Worm (Caenorhabditis elegans) whole organism, L2 larva: ENCODE measurements around the gene srbc-57.

Experiments
- F13H6.1 ChIP-seq: sonication (generic microtip); optimal IDR thresholded peaks from 2 replicates; lab custom pipeline; 2016; ENCODE audit warnings: missing genetic modification characterization, missing compliant biosample characterization
- R02D3.7 ChIP-seq: fragments of 150-350 bp; optimal IDR thresholded peaks from 2 replicates; lab custom pipeline; 2014; ENCODE audit warnings: missing biosample characterization, missing genetic modification characterization
- Y55F3AM.14 ChIP-seq: fragments of 200-800 bp; sonication (Bioruptor generic); optimal IDR thresholded peaks from 2 replicates; lab custom pipeline; 2018; ENCODE audit warnings: mild to moderate bottlenecking, missing genetic modification characterization, missing compliant biosample characterization
- alr-1 ChIP-seq: fragments of 150-350 bp; optimal IDR thresholded peaks from 2 replicates; lab custom pipeline; 2014; ENCODE audit warnings: missing biosample characterization, missing genetic modification characterization
- ama-1 ChIP-seq: fragments of 150-350 bp; optimal IDR thresholded peaks from 2 replicates; lab custom pipeline; 2018; ENCODE audit warnings: inconsistent platforms
- blmp-1 ChIP-seq: sonication (generic microtip); optimal IDR thresholded peaks from 2 replicates; lab custom pipeline; 2017; ENCODE audit warnings: missing genetic modification characterization, mild to moderate bottlenecking, missing compliant biosample characterization, antibody characterized with exemption, moderate library complexity; ENCODE audit not compliant: insufficient read depth
- ceh-16 ChIP-seq: fragments of 150-350 bp; optimal IDR thresholded peaks from 2 replicates; lab custom pipeline; 2014; ENCODE audit warnings: missing biosample characterization, missing genetic modification characterization
- ceh-82 ChIP-seq: fragments of 150-350 bp; optimal IDR thresholded peaks from 2 replicates; lab custom pipeline; 2014; ENCODE audit warnings: missing biosample characterization, missing genetic modification characterization
- crh-2 ChIP-seq: sonication (generic microtip); optimal IDR thresholded peaks from 2 replicates; lab custom pipeline; 2017; ENCODE audit warnings: missing biosample characterization, missing genetic modification characterization
- dmd-4 ChIP-seq: sonication (generic microtip); optimal IDR thresholded peaks from 2 replicates; lab custom pipeline; 2017; ENCODE audit warnings: missing biosample characterization, missing genetic modification characterization
- elt-3 ChIP-seq: sonication (generic microtip); optimal IDR thresholded peaks from 2 replicates; lab custom pipeline; 2017; ENCODE audit warnings: missing biosample characterization, missing genetic modification characterization
- fos-1 ChIP-seq: fragments of 150-350 bp; optimal IDR thresholded peaks from 2 replicates; lab custom pipeline; 2014; ENCODE audit warnings: missing biosample characterization, missing genetic modification characterization
- gmeb-1 ChIP-seq: fragments of 150-350 bp; optimal IDR thresholded peaks from 2 replicates; lab custom pipeline; 2014; ENCODE audit warnings: missing biosample characterization, missing genetic modification characterization
- lin-11 ChIP-seq: fragments of 150-350 bp; sonication (generic microtip); optimal IDR thresholded peaks from 2 replicates; lab custom pipeline; 2014; ENCODE audit warnings: missing biosample characterization, missing genetic modification characterization, inconsistent platforms, mixed read lengths
- lin-13 ChIP-seq: fragments of 150-350 bp; optimal IDR thresholded peaks from 2 replicates; lab custom pipeline; 2014; ENCODE audit warnings: missing biosample characterization, missing genetic modification reagents, missing genetic modification characterization
- lsy-2 ChIP-seq, 2 experiments: fragments of 150-350 bp in 1 of 2; sonication (generic microtip) in 1 of 2; optimal IDR thresholded peaks; 2 replicates each; lab custom pipeline; 2014 to 2017; ENCODE audit warnings: missing biosample characterization in 2 of 2, missing genetic modification characterization in 2 of 2
- mdl-1 ChIP-seq, 2 experiments: fragments of 150-350 bp in 1 of 2; sonication (generic microtip) in 1 of 2; optimal IDR thresholded peaks; 2 replicates each; lab custom pipeline; 2017; ENCODE audit warnings: missing biosample characterization in 2 of 2, missing genetic modification characterization in 2 of 2
- nhr-10 ChIP-seq: sonication (generic microtip); optimal IDR thresholded peaks from 2 replicates; lab custom pipeline; 2017; ENCODE audit warnings: missing biosample characterization, missing genetic modification characterization
- nhr-12 ChIP-seq: fragments of 150-350 bp; optimal IDR thresholded peaks from 2 replicates; lab custom pipeline; 2014; ENCODE audit warnings: missing biosample characterization, missing genetic modification characterization
- nhr-129 ChIP-seq: fragments of 150-350 bp; optimal IDR thresholded peaks from 2 replicates; lab custom pipeline; 2014; ENCODE audit warnings: missing biosample characterization, missing genetic modification characterization
- nhr-21 ChIP-seq: fragments of 150-350 bp; optimal IDR thresholded peaks from 2 replicates; lab custom pipeline; 2014; ENCODE audit warnings: missing biosample characterization, missing genetic modification characterization
- nhr-23 ChIP-seq: fragments of 150-350 bp; optimal IDR thresholded peaks from 2 replicates; lab custom pipeline; 2014; ENCODE audit warnings: missing biosample characterization, missing genetic modification reagents, missing genetic modification characterization
- nhr-25 ChIP-seq: fragments of 150-350 bp; sonication (generic microtip); optimal IDR thresholded peaks from 3 replicates; lab custom pipeline; 2014; ENCODE audit warnings: missing biosample characterization, missing genetic modification characterization
- nhr-6 ChIP-seq: fragments of 150-350 bp; optimal IDR thresholded peaks from 2 replicates; lab custom pipeline; 2014; ENCODE audit warnings: missing biosample characterization, missing genetic modification characterization
- nhr-77 ChIP-seq: fragments of 150-350 bp; optimal IDR thresholded peaks from 2 replicates; lab custom pipeline; 2014; ENCODE audit warnings: missing biosample characterization, missing genetic modification characterization
- sem-4 ChIP-seq: fragments of 150-350 bp; optimal IDR thresholded peaks from 2 replicates; lab custom pipeline; 2014; ENCODE audit warnings: missing biosample characterization, missing genetic modification reagents, missing genetic modification characterization
- skn-1 ChIP-seq: sonication (generic microtip); optimal IDR thresholded peaks from 2 replicates; lab custom pipeline; 2017; ENCODE audit warnings: missing biosample characterization, missing genetic modification characterization
- sma-9 ChIP-seq, 2 experiments: fragments of 150-350 bp in 1 of 2; sonication (generic microtip) in 1 of 2; optimal IDR thresholded peaks; 2 replicates each; lab custom pipeline; 2014 to 2016; ENCODE audit warnings: missing genetic modification characterization in 2 of 2, mild to moderate bottlenecking in 1 of 2, missing biosample characterization in 1 of 2, missing compliant biosample characterization in 1 of 2, missing genetic modification reagents in 1 of 2, moderate library complexity in 1 of 2
- unc-39 ChIP-seq: fragments of 150-350 bp; optimal IDR thresholded peaks from 2 replicates; lab custom pipeline; 2014; ENCODE audit warnings: missing biosample characterization, missing genetic modification characterization
- unc-62 ChIP-seq: fragments of 150-350 bp; optimal IDR thresholded peaks from 2 replicates; lab custom pipeline; 2014; ENCODE audit warnings: missing biosample characterization, missing genetic modification reagents, missing genetic modification characterization
- zag-1 ChIP-seq: fragments of 150-350 bp; optimal IDR thresholded peaks from 2 replicates; lab custom pipeline; 2014; ENCODE audit warnings: missing biosample characterization, missing genetic modification characterization
- ztf-1 ChIP-seq: fragments of 200-800 bp; sonication (Bioruptor generic); conservative IDR thresholded peaks from 2 replicates; pipeline ENCODE4 v1.3.6; 2022; ENCODE audit warnings: missing genetic modification characterization, missing compliant biosample characterization
- ztf-11 ChIP-seq: sonication (generic microtip); optimal IDR thresholded peaks from 2 replicates; lab custom pipeline; 2017; ENCODE audit warnings: missing biosample characterization, missing genetic modification characterization

Gene srbc-57

ce11 chrV:483289-483795, 15.0 kb upstream of the srbc-57 start, which contains the start of gene nhr-130:
nhr-130 (minus strand) TSS chrV:483339.
- TF ChIP-seq fos-1 (tag; lab: Kevin White, UChicago) (peak; percentile 62), lsy-2 (tag; optimal IDR thresholded peaks at IDR 0.05; lab: Kevin White, UChicago) (no peak), gmeb-1 (tag; lab: Kevin White, UChicago) (peak; percentile 23), sma-9 (GFP tag; optimal IDR thresholded peaks at IDR 0.05; lab: Kevin White, UChicago) (peak; percentile 35), sma-9 (tag; optimal IDR thresholded peaks at IDR 0.05; lab: Kevin White, UChicago) (no peak)

ce11 chrV:482860-483259, 14.5 kb upstream of the srbc-57 start:
- TF ChIP-seq ama-1 (lab: Kevin White, UChicago) (no peak), alr-1 (tag; lab: Kevin White, UChicago) (no peak), unc-39 (tag; lab: Kevin White, UChicago) (no peak)

- TF ChIP-seq blmp-1 (tag; lab: Kevin White, UChicago) = no peak
- TF ChIP-seq nhr-129 (tag; lab: Kevin White, UChicago) = no peak
- no peak for TF ChIP-seq nhr-12 (tag; lab: Kevin White, UChicago)
- no peak for TF ChIP-seq lin-11 (tag; lab: Kevin White, UChicago)
- TF ChIP-seq gmeb-1 (tag; lab: Kevin White, UChicago) = no peak
- TF ChIP-seq sem-4 (tag; lab: Kevin White, UChicago) = no peak
Measured at ce11 chrV:479046-479445, 10.7 kb upstream of the srbc-57 start.

- TF ChIP-seq crh-2 (tag; lab: Kevin White, UChicago) = peak; percentile 44
- peak; percentile 93 for TF ChIP-seq fos-1 (tag; lab: Kevin White, UChicago)
- peak; percentile 53 for TF ChIP-seq sma-9 (GFP tag; optimal IDR thresholded peaks at IDR 0.05; lab: Kevin White, UChicago)
- TF ChIP-seq sma-9 (tag; optimal IDR thresholded peaks at IDR 0.05; lab: Kevin White, UChicago) = no peak
- no peak for TF ChIP-seq ztf-1
- TF ChIP-seq ceh-16 (tag; lab: Kevin White, UChicago) = no peak
- TF ChIP-seq, all 48 proteins: peak for 3
Measured at ce11 chrV:477664-478212, 9.4 kb upstream of the srbc-57 start, which contains the start of gene nhr-55. nhr-55 (plus strand) TSS chrV:478162.

ce11 chrV:474516-474915, 6.2 kb upstream of the srbc-57 start, which contains the start of gene nhr-99:
nhr-99 (plus strand) TSS chrV:474778.
- TF ChIP-seq sma-9 (GFP tag; optimal IDR thresholded peaks at IDR 0.05; lab: Kevin White, UChicago) (peak; percentile 43), sma-9 (tag; optimal IDR thresholded peaks at IDR 0.05; lab: Kevin White, UChicago) (no peak), crh-2 (tag; lab: Kevin White, UChicago) (peak; percentile 26), unc-62 (GFP tag; lab: Kevin White, UChicago) (no peak), fos-1 (tag; lab: Kevin White, UChicago) (peak; percentile 79)

ce11 chrV:472589-472988, 4.2 kb upstream of the srbc-57 start, which contains the start of gene srt-31:
srt-31 (plus strand) TSS chrV:472889.
- TF ChIP-seq sma-9 (GFP tag; optimal IDR thresholded peaks at IDR 0.05; lab: Kevin White, UChicago) = no peak
- TF ChIP-seq sma-9 (tag; optimal IDR thresholded peaks at IDR 0.05; lab: Kevin White, UChicago) = no peak
- TF ChIP-seq Y55F3AM.14 (GFP tag; lab: Kevin White, UChicago) = no peak
- TF ChIP-seq elt-3 (tag; lab: Kevin White, UChicago) = no peak
- TF ChIP-seq zag-1 = no peak
- TF ChIP-seq nhr-25 (tag; lab: Kevin White, UChicago) = no peak
- no peak for TF ChIP-seq crh-2 (tag; lab: Kevin White, UChicago)
- no peak for TF ChIP-seq nhr-77 (tag; lab: Kevin White, UChicago)
- TF ChIP-seq nhr-6 (tag; lab: Kevin White, UChicago) = no peak
- TF ChIP-seq F13H6.1 (tag; lab: Kevin White, UChicago) = no peak
- TF ChIP-seq ztf-1 = no peak
- no peak for TF ChIP-seq R02D3.7 (tag; lab: Kevin White, UChicago)
- no peak for TF ChIP-seq ceh-82 (tag; lab: Kevin White, UChicago)
- no peak for TF ChIP-seq lin-11 (tag; lab: Kevin White, UChicago)
- TF ChIP-seq, all 48 proteins: peak for 0

ce11 chrV:467507-467906, 853 bp downstream of the srbc-57 start:
- TF ChIP-seq ztf-11 (tag; lab: Kevin White, UChicago) (no peak), ama-1 (lab: Kevin White, UChicago) (no peak), nhr-6 (tag; lab: Kevin White, UChicago) (no peak), dmd-4 (no peak), lin-13 (no peak), F13H6.1 (tag; lab: Kevin White, UChicago) (no peak), lin-11 (tag; lab: Kevin White, UChicago) (no peak), nhr-21 (no peak), Y55F3AM.14 (GFP tag; lab: Kevin White, UChicago) (no peak), nhr-23 (tag; lab: Kevin White, UChicago) (no peak), blmp-1 (tag; lab: Kevin White, UChicago) (no peak), nhr-12 (tag; lab: Kevin White, UChicago) (no peak), unc-39 (tag; lab: Kevin White, UChicago) (no peak), skn-1 (tag; lab: Kevin White, UChicago) (no peak), gmeb-1 (tag; lab: Kevin White, UChicago) (no peak), nhr-10 (tag; lab: Kevin White, UChicago) (no peak), mdl-1 (tag; optimal IDR thresholded peaks at IDR 0.05; lab: Kevin White, UChicago) (no peak)
